Worm (Caenorhabditis elegans): Measurements from ENCODE around the gene M01B2.10.

DNA sequence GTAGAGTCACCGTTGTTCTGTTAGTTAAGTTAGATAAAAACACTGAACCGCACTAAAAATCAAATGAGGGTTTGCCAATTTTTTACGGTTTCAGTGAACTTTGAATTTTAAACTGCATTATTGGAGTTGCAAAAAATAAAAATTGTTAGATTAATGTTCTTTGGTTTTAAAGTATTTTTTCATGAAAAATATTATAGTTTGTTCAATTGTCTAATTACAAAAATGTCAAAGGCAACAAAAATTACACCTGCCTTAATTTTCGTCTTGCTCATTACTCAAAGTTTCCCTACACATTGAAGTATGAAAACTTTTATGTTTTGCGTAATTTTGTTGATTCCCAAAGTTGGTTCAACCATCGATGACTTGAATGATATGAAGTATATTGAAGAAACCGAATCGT lies 48.5 kb upstream of the M01B2.10 start, which contains the start of gene irld-62:
- no peak for TF ChIP-seq zag-1 (tag; optimal IDR thresholded peaks at IDR 0.05)
- TF ChIP-seq tbx-2 (tag; optimal IDR thresholded peaks at IDR 0.05): no peak
- no peak for TF ChIP-seq nhr-12 (tag; optimal IDR thresholded peaks at IDR 0.05)
- TF ChIP-seq unc-39 (tag; optimal IDR thresholded peaks at IDR 0.05): no peak
- TF ChIP-seq lin-15B (tag; optimal IDR thresholded peaks at IDR 0.05): no peak
- no peak for TF ChIP-seq nhr-11 (tag; optimal IDR thresholded peaks at IDR 0.05)
- no peak for TF ChIP-seq ztf-11 (tag; optimal IDR thresholded peaks at IDR 0.05)
- TF ChIP-seq ama-1 (optimal IDR thresholded peaks at IDR 0.05): no peak

Data from whole organism, L3 larva.